Worm (Caenorhabditis elegans): Measurements from ENCODE around the gene Y82E9BR.6.

Gene Y82E9BR.6

ce11 chrIII:1342919-1343419, 38.1 kb upstream of the Y82E9BR.6 start, which contains the start of gene fbxa-27:
Gene fbxa-27 (plus strand): TSS chrIII:1342969.
- TF ChIP-seq lin-35 (GFP tag; optimal IDR thresholded peaks at IDR 0.05) (peak in 1 of 2 experiments; percentile 20), pax-3 (tag; optimal IDR thresholded peaks at IDR 0.05) (no peak), dpl-1 (GFP tag; optimal IDR thresholded peaks at IDR 0.05) (peak in 1 of 3 experiments; percentile 44), zip-4 (GFP tag; optimal IDR thresholded peaks at IDR 0.05) (no peak), lin-39 (tag; optimal IDR thresholded peaks at IDR 0.05) (no peak), efl-1 (optimal IDR thresholded peaks at IDR 0.05) (peak; percentile 27 to 63), efl-1 (GFP tag; optimal IDR thresholded peaks at IDR 0.05 in 1 of 2) (peak; percentile 62 to 76), skn-1 (tag; optimal IDR thresholded peaks at IDR 0.05) (no peak)

ce11 chrIII:1345694-1346093, 35.3 kb upstream of the Y82E9BR.6 start, which contains the start of gene Y82E9BL.6:
Gene Y82E9BL.6 (minus strand): TSS chrIII:1345794.
- no peak for TF ChIP-seq sox-4 (tag; optimal IDR thresholded peaks at IDR 0.05)
- no peak for TF ChIP-seq vab-15 (tag; optimal IDR thresholded peaks at IDR 0.05)
- no peak for TF ChIP-seq efl-3 (GFP tag; optimal IDR thresholded peaks at IDR 0.05)
- no peak for TF ChIP-seq unc-62 (GFP tag; optimal IDR thresholded peaks at IDR 0.05)
- no peak for TF ChIP-seq efl-1 (optimal IDR thresholded peaks at IDR 0.05)
- no peak for TF ChIP-seq efl-1 (GFP tag; optimal IDR thresholded peaks at IDR 0.05 in 1 of 2)
- no peak for TF ChIP-seq lin-14 (GFP tag; optimal IDR thresholded peaks at IDR 0.05)
- no peak for TF ChIP-seq lsy-2 (tag; optimal IDR thresholded peaks at IDR 0.05)
- TF ChIP-seq elt-2 (tag; optimal IDR thresholded peaks at IDR 0.05): no peak
- no peak for TF ChIP-seq lir-3 (tag; optimal IDR thresholded peaks at IDR 0.05; ENCODE audit: poor library complexity)
- no peak for TF ChIP-seq irx-1 (tag; optimal IDR thresholded peaks at IDR 0.05)
- TF ChIP-seq aly-2 (tag; optimal IDR thresholded peaks at IDR 0.05): no peak
- TF ChIP-seq dsc-1 (tag; optimal IDR thresholded peaks at IDR 0.05): no peak
- TF ChIP-seq lin-35 (GFP tag; optimal IDR thresholded peaks at IDR 0.05): no peak
- no peak for TF ChIP-seq ztf-11 (tag; optimal IDR thresholded peaks at IDR 0.05)
- no peak for TF ChIP-seq pax-3 (tag; optimal IDR thresholded peaks at IDR 0.05)
- no peak for TF ChIP-seq nhr-28 (tag; optimal IDR thresholded peaks at IDR 0.05)
- no peak for TF ChIP-seq pqm-1 (tag; optimal IDR thresholded peaks at IDR 0.05)
- no peak for TF ChIP-seq hpl-2 (GFP tag; optimal IDR thresholded peaks at IDR 0.05)
- no peak for TF ChIP-seq F16B12.6 (tag; optimal IDR thresholded peaks at IDR 0.05)

DNA sequence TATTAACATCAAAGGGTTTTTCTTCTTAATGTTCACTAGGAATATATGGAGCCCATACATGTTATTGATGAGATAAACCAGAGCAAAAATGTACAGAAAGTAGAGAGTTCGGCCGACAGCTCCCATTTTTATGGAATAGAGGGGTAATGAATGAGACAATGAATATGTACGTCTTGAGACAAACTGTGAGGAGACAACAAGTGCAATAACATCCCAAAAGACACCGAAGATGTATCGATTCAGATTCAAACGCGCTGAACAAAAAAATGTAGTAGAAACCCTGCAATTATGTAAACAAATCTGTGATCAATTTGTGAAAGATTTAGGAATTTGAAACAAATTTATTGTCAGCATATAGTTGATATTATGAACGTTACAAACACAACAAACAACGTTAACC, 34.0 kb upstream of the Y82E9BR.6 start:
- TF ChIP-seq lin-13 (GFP tag; optimal IDR thresholded peaks at IDR 0.05) (no peak), nhr-20 (tag; optimal IDR thresholded peaks at IDR 0.05) (no peak), hlh-17 (GFP tag; optimal IDR thresholded peaks at IDR 0.05; ENCODE audit: borderline replicate concordance) (no peak), grh-1 (GFP tag; IDR thresholded peaks at IDR 0.05) (no peak), efl-1 (optimal IDR thresholded peaks at IDR 0.05) (no peak), efl-1 (GFP tag; optimal IDR thresholded peaks at IDR 0.05 in 1 of 2) (peak in 1 of 2 experiments; percentile 51), tbx-2 (tag; optimal IDR thresholded peaks at IDR 0.05) (no peak)

- TF ChIP-seq ceh-82 (tag; optimal IDR thresholded peaks at IDR 0.05) (no peak), sup-37 (GFP tag; optimal IDR thresholded peaks at IDR 0.05) (no peak), unc-86 (tag; optimal IDR thresholded peaks at IDR 0.05) (no peak), nhr-12 (tag; optimal IDR thresholded peaks at IDR 0.05) (no peak), hpl-2 (GFP tag; optimal IDR thresholded peaks at IDR 0.05) (no peak), ets-5 (GFP tag; IDR thresholded peaks at IDR 0.05) (no peak), alr-1 (tag; optimal IDR thresholded peaks at IDR 0.05; ENCODE audit: borderline replicate concordance) (no peak)
These were observed 33.5 kb upstream of the Y82E9BR.6 start, which contains the start of gene Y82E9BL.5 for ce11 chrIII:1347539-1347938. Gene Y82E9BL.5 (minus strand): TSS chrIII:1347639.
